Worm (Caenorhabditis elegans): ENCODE measurements around the gene clec-139.

ce11 chrII:4581090-4581489, 40.5 kb downstream of the clec-139 start:
- no peak for TF ChIP-seq tbx-2 (tag; optimal IDR thresholded peaks at IDR 0.05)
- TF ChIP-seq lin-13 (GFP tag; optimal IDR thresholded peaks at IDR 0.05) = no peak
- no peak for TF ChIP-seq aha-1 (tag; optimal IDR thresholded peaks at IDR 0.05)
- TF ChIP-seq sox-4 (tag; optimal IDR thresholded peaks at IDR 0.05) = no peak
- TF ChIP-seq nhr-76 (tag; optimal IDR thresholded peaks at IDR 0.05) = no peak
- no peak for TF ChIP-seq isw-1 (GFP tag; IDR thresholded peaks at IDR 0.05)
- TF ChIP-seq efl-3 (GFP tag; optimal IDR thresholded peaks at IDR 0.05) = no peak
- TF ChIP-seq jun-1 (tag; optimal IDR thresholded peaks at IDR 0.05) = no peak
- no peak for TF ChIP-seq elt-3 (tag; optimal IDR thresholded peaks at IDR 0.05)
- TF ChIP-seq aly-2 (tag; optimal IDR thresholded peaks at IDR 0.05) = no peak
- TF ChIP-seq ztf-4 (tag; optimal IDR thresholded peaks at IDR 0.05) = no peak
- no peak for TF ChIP-seq irx-1 (tag; optimal IDR thresholded peaks at IDR 0.05)
- no peak for TF ChIP-seq blmp-1 (tag; optimal IDR thresholded peaks at IDR 0.05)
- TF ChIP-seq lsy-2 (tag; optimal IDR thresholded peaks at IDR 0.05) = no peak

Data from whole organism, L1 larva.